Worm (Caenorhabditis elegans) whole organism, early embryonic: ENCODE results near the gene F59E12.1.

Experiments
- ama-1 ChIP-seq: fragments of 150-350 bp; optimal IDR thresholded peaks from 2 replicates; lab custom pipeline; 2014
- sea-1 ChIP-seq: fragments of 200-800 bp; sonication (Bioruptor generic); conservative IDR thresholded peaks from 2 replicates; pipeline ENCODE4 v1.3.6; 2022; ENCODE audit warnings: missing genetic modification characterization, missing compliant biosample characterization

- TF ChIP-seq sea-1 (GFP tag; lab: Robert Waterston, UW) = no peak
- no peak for TF ChIP-seq ama-1
Measured at ce11 chrII:5680703-5681102, 26.4 kb downstream of the F59E12.1 start, which contains the start of gene flp-27.
